Fruit fly (Drosophila melanogaster) whole organism, embryonic: ENCODE data around the gene CG31924.
A peak's percentile ranks its signal among the peaks of the same experiment; 100 is the strongest.

Experiments used
- ATbp ChIP-seq: fragments of 200-800 bp; sonication (Bioruptor generic); optimal IDR thresholded peaks from 2 replicates; lab custom pipeline; 2017; ENCODE audit warnings: missing biosample characterization, mild to moderate bottlenecking, missing genetic modification characterization, missing genetic modification reagents
- Blimp-1 ChIP-seq: fragments of 200-800 bp; sonication (Bioruptor generic); optimal IDR thresholded peaks from 3 replicates; lab custom pipeline; 2018; ENCODE audit warnings: missing biosample characterization, missing genetic modification characterization, mild to moderate bottlenecking, moderate library complexity, missing genetic modification reagents
- CG11504 ChIP-seq: fragments of 200-800 bp; sonication (Bioruptor generic); optimal IDR thresholded peaks from 3 replicates; lab custom pipeline; 2019; ENCODE audit warnings: missing biosample characterization, mild to moderate bottlenecking, missing genetic modification characterization, moderate library complexity
- CG12155 ChIP-seq: fragments of 200-800 bp; sonication (Bioruptor generic); optimal IDR thresholded peaks from 3 replicates; lab custom pipeline; 2016; ENCODE audit warnings: missing biosample characterization, missing genetic modification characterization
- CG12942 ChIP-seq: fragments of 200-800 bp; sonication (Bioruptor generic); optimal IDR thresholded peaks from 3 replicates; lab custom pipeline; 2016; ENCODE audit warnings: missing biosample characterization, missing genetic modification characterization
- CG13296 ChIP-seq: fragments of 200-800 bp; sonication (Bioruptor generic); optimal IDR thresholded peaks from 3 replicates; lab custom pipeline; 2018; ENCODE audit warnings: missing biosample characterization, mild to moderate bottlenecking, missing genetic modification characterization
- CG13775 ChIP-seq: fragments of 200-800 bp; sonication (Bioruptor generic); optimal IDR thresholded peaks from 3 replicates; lab custom pipeline; 2017; ENCODE audit warnings: missing biosample characterization, mild to moderate bottlenecking, missing genetic modification characterization
- CG1602 ChIP-seq: fragments of 200-800 bp; sonication (Bioruptor generic); optimal IDR thresholded peaks from 3 replicates; lab custom pipeline; 2016; ENCODE audit warnings: missing biosample characterization, missing genetic modification characterization
- CG17328 ChIP-seq: fragments of 200-800 bp; sonication (Bioruptor generic); IDR thresholded peaks from 2 replicates; pipeline ENCODE4 v1.3.6; 2022; ENCODE audit warnings: missing biosample characterization, missing genetic modification characterization
- CG17361 ChIP-seq: fragments of 200-800 bp; sonication (Bioruptor generic); IDR thresholded peaks from 3 replicates; pipeline ENCODE4 v1.3.6; 2022; ENCODE audit warnings: missing biosample characterization, missing genetic modification characterization
- CG17385 ChIP-seq: fragments of 200-800 bp; sonication (Bioruptor generic); optimal IDR thresholded peaks from 3 replicates; lab custom pipeline; 2018; ENCODE audit warnings: missing biosample characterization, mild to moderate bottlenecking, missing genetic modification characterization
- CG2678 ChIP-seq: fragments of 200-800 bp; sonication (Bioruptor generic); optimal IDR thresholded peaks from 3 replicates; lab custom pipeline; 2019; ENCODE audit warnings: missing biosample characterization, mild to moderate bottlenecking, missing genetic modification characterization, moderate library complexity
- CG30403 ChIP-seq: fragments of 200-800 bp; sonication (Bioruptor generic); optimal IDR thresholded peaks from 3 replicates; lab custom pipeline; 2016; ENCODE audit warnings: missing biosample characterization, missing genetic modification characterization
- CG3065 ChIP-seq: fragments of 200-800 bp; sonication (Bioruptor generic); optimal IDR thresholded peaks from 2 replicates; lab custom pipeline; 2016; ENCODE audit warnings: missing biosample characterization, missing genetic modification characterization
- CG32767 ChIP-seq: fragments of 200-800 bp; sonication (Bioruptor generic); IDR thresholded peaks from 2 replicates; pipeline ENCODE4 v1.3.6; 2022; ENCODE audit warnings: missing biosample characterization, missing genetic modification characterization
- CG3726 ChIP-seq: fragments of 200-800 bp; sonication (Bioruptor generic); IDR thresholded peaks from 3 replicates; pipeline ENCODE4, ENCODE4 v1.3.6; 2022; ENCODE audit warnings: missing biosample characterization, missing genetic modification characterization
- CG4820 ChIP-seq: fragments of 200-800 bp; sonication (Bioruptor generic); optimal IDR thresholded peaks from 3 replicates; lab custom pipeline; 2016; ENCODE audit warnings: missing biosample characterization, missing genetic modification characterization
- CG5245 ChIP-seq: fragments of 200-800 bp; sonication (Bioruptor generic); optimal IDR thresholded peaks from 3 replicates; lab custom pipeline; 2016; ENCODE audit warnings: missing biosample characterization, missing genetic modification characterization
- CG5953 ChIP-seq: fragments of 200-800 bp; sonication (Bioruptor generic); IDR thresholded peaks from 2 replicates; pipeline ENCODE4 v1.3.6; 2022; ENCODE audit warnings: missing biosample characterization, missing genetic modification characterization
- CG9876 ChIP-seq: fragments of 200-800 bp; sonication (Bioruptor generic); optimal IDR thresholded peaks from 2 replicates; lab custom pipeline; 2016; ENCODE audit warnings: missing biosample characterization, missing genetic modification characterization
- CoRest ChIP-seq: fragments of 200-800 bp; sonication (Bioruptor generic); optimal IDR thresholded peaks from 3 replicates; lab custom pipeline; 2018; ENCODE audit warnings: missing biosample characterization, mild to moderate bottlenecking, missing genetic modification characterization, moderate library complexity
- Ets65A ChIP-seq: fragments of 200-800 bp; sonication (Bioruptor generic); peaks from one replicate; lab custom pipeline; 2016; ENCODE audit warnings: missing biosample characterization, missing genetic modification characterization
- H15 ChIP-seq: fragments of 200-800 bp; sonication (Bioruptor generic); IDR thresholded peaks from 3 replicates; pipeline ENCODE4 v1.3.6; 2022; ENCODE audit warnings: missing biosample characterization, missing genetic modification characterization
- Jarid2 ChIP-seq: fragments of 200-800 bp; sonication (Bioruptor generic); optimal IDR thresholded peaks from 3 replicates; lab custom pipeline; 2017; ENCODE audit warnings: mild to moderate bottlenecking, missing biosample characterization, missing genetic modification reagents, missing genetic modification characterization
- Mad ChIP-seq: fragments of 200-800 bp; sonication (Bioruptor generic); optimal IDR thresholded peaks from 2 replicates; lab custom pipeline; 2016; ENCODE audit warnings: missing biosample characterization, missing genetic modification characterization
- Med ChIP-seq: fragments of 200-800 bp; sonication (Bioruptor generic); peaks from one replicate; lab custom pipeline; 2016; ENCODE audit warnings: missing biosample characterization, missing genetic modification characterization, mild to moderate bottlenecking, inconsistent platforms, moderate library complexity
- Nf-YA ChIP-seq: fragments of 200-800 bp; sonication (Bioruptor generic); IDR thresholded peaks from 2 replicates; pipeline ENCODE4 v1.3.6; 2022; ENCODE audit warnings: missing biosample characterization, missing genetic modification characterization
- Nf-YB ChIP-seq: fragments of 200-800 bp; sonication (Bioruptor generic); optimal IDR thresholded peaks from 3 replicates; lab custom pipeline; 2019; ENCODE audit warnings: missing biosample characterization, mild to moderate bottlenecking, missing genetic modification characterization, moderate library complexity
- Poxn ChIP-seq: fragments of 200-800 bp; sonication (Bioruptor generic); IDR thresholded peaks from 2 replicates; pipeline ENCODE4 v1.3.6; 2022; ENCODE audit warnings: missing biosample characterization, missing genetic modification characterization
- Ptx1 ChIP-seq: fragments of 200-800 bp; sonication (Bioruptor generic); IDR thresholded peaks from 2 replicates; pipeline ENCODE4 v1.3.6; 2022; ENCODE audit warnings: missing biosample characterization, missing genetic modification characterization
- Sox102F ChIP-seq: fragments of 200-800 bp; sonication (Bioruptor generic); optimal IDR thresholded peaks from 2 replicates; lab custom pipeline; 2018; ENCODE audit warnings: missing biosample characterization, mild to moderate bottlenecking, missing genetic modification characterization, moderate library complexity
- Sry-δ ChIP-seq: fragments of 200-800 bp; sonication (Bioruptor generic); optimal IDR thresholded peaks from 2 replicates; lab custom pipeline; 2016; ENCODE audit warnings: missing biosample characterization, missing genetic modification characterization
- ab ChIP-seq: fragments of 200-800 bp; sonication (Bioruptor generic); optimal IDR thresholded peaks from 2 replicates; lab custom pipeline; 2016; ENCODE audit warnings: missing biosample characterization, missing genetic modification characterization
- bowl ChIP-seq: fragments of 200-800 bp; sonication (Bioruptor generic); IDR thresholded peaks from 2 replicates; pipeline ENCODE4 v1.3.6; 2022; ENCODE audit warnings: missing biosample characterization, missing genetic modification characterization
- bsh ChIP-seq, 2 experiments: fragments of 200-800 bp; sonication (Bioruptor generic); optimal IDR thresholded peaks; 2 replicates each; lab custom pipeline; 2017 to 2018; ENCODE audit warnings: mild to moderate bottlenecking in 2 of 2, missing biosample characterization in 2 of 2, missing genetic modification characterization in 2 of 2, moderate library complexity in 1 of 2
- caup ChIP-seq: fragments of 200-800 bp; sonication (Bioruptor generic); optimal IDR thresholded peaks from 3 replicates; lab custom pipeline; 2017; ENCODE audit warnings: missing biosample characterization, mild to moderate bottlenecking, missing genetic modification characterization, moderate library complexity; ENCODE audit not compliant: severe bottlenecking
- ems ChIP-seq: fragments of 200-800 bp; sonication (Bioruptor generic); optimal IDR thresholded peaks from 3 replicates; lab custom pipeline; 2016; ENCODE audit warnings: missing biosample characterization, missing genetic modification characterization
- exex ChIP-seq: fragments of 200-800 bp; sonication (Bioruptor generic); optimal IDR thresholded peaks from 4 replicates; lab custom pipeline; 2018; ENCODE audit warnings: missing biosample characterization, mild to moderate bottlenecking, missing genetic modification characterization, moderate library complexity
- grn ChIP-seq: fragments of 200-800 bp; sonication (Bioruptor generic); optimal IDR thresholded peaks from 3 replicates; lab custom pipeline; 2017; ENCODE audit warnings: missing biosample characterization, missing genetic modification characterization
- hb ChIP-seq: fragments of 200-800 bp; sonication (Bioruptor generic); IDR thresholded peaks from 3 replicates; pipeline ENCODE4 v1.3.6; 2022; ENCODE audit warnings: missing biosample characterization, missing genetic modification characterization; ENCODE audit not compliant: partially characterized antibody
- hkb ChIP-seq, 2 experiments: fragments of 200-800 bp in 1 of 2; fragments of >200 bp in 1 of 2; sonication (Bioruptor generic) in 1 of 2; IDR thresholded peaks in 1 of 2; optimal IDR thresholded peaks in 1 of 2; 2 replicates each; pipeline versions ENCODE4 v1.3.6 to Lab custom; 2017 to 2022; ENCODE audit warnings: missing biosample characterization in 1 of 2, missing genetic modification characterization in 1 of 2
- mam ChIP-seq: fragments of 200-800 bp; sonication (Bioruptor generic); optimal IDR thresholded peaks from 3 replicates; lab custom pipeline; 2016; ENCODE audit warnings: missing biosample characterization, missing genetic modification characterization
- nerfin-1 ChIP-seq: fragments of 200-800 bp; sonication (Bioruptor generic); optimal IDR thresholded peaks from 3 replicates; lab custom pipeline; 2019; ENCODE audit warnings: missing biosample characterization, mild to moderate bottlenecking, missing genetic modification characterization, moderate library complexity
- onecut ChIP-seq: fragments of 200-800 bp; sonication (Bioruptor generic); IDR thresholded peaks from 2 replicates; pipeline ENCODE4 v1.3.6; 2022; ENCODE audit warnings: missing biosample characterization, missing genetic modification characterization
- p53 ChIP-seq: fragments of 200-800 bp; sonication (Bioruptor generic); optimal IDR thresholded peaks from 2 replicates; lab custom pipeline; 2016; ENCODE audit warnings: missing biosample characterization, missing genetic modification characterization
- salm ChIP-seq: fragments of 200-800 bp; sonication (Bioruptor generic); optimal IDR thresholded peaks from 2 replicates; lab custom pipeline; 2018; ENCODE audit warnings: missing biosample characterization, mild to moderate bottlenecking, missing genetic modification characterization
- sisA ChIP-seq: fragments of 200-800 bp; sonication (Bioruptor generic); IDR thresholded peaks from 2 replicates; pipeline ENCODE4 v1.3.6; 2022; ENCODE audit warnings: missing biosample characterization, missing genetic modification characterization
- sug ChIP-seq: fragments of 200-800 bp; optimal IDR thresholded peaks from 2 replicates; lab custom pipeline; 2019; ENCODE audit warnings: missing biosample characterization, mild to moderate bottlenecking, missing genetic modification characterization, moderate library complexity
- zen2 ChIP-seq: fragments of 200-800 bp; sonication (Bioruptor generic); IDR thresholded peaks from 3 replicates; pipeline ENCODE4 v1.3.6; 2022; ENCODE audit warnings: missing biosample characterization, missing genetic modification characterization; ENCODE audit not compliant: partially characterized antibody

Gene CG31924

DNA sequence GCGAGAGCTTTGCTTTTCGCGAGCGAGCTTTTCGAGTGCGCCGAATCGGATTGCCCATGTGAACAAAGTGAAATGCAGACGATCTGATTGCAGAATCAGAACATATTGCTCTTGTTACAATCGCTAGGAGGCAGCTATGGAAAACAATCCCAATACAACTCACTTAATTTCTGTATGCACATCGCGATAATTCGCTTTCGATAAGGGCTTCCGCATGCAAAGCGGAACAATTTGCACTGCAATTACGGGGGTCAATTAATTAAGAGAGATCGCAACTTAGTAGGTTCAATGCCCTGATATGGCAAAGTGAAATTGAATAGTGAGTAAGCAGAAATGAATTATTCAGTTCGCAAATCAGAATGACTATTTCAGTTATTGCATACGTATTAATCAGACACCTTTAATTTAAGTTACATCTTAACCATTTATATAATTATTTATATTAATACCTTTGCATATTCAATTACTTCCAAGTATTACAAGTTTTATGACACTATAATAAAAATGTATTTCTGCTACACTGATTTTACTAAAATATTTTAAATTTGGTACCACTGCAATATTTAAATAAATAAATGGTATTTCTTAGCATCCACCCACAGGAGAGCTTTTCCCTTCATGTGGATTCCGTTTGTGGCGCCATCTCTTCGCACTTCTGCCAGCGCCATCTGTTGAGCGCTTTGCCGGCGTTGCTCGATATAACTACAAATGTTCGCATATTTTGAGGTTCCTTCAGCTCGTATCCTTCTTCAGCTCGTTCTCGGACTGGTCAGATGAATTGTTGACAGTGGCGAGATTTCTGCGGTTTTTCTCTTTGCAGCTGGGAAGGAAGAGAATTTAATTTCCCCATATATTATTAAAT, 7.3 kb upstream of the CG31924 start, which contains the start of gene NLaz (continued):
- peak; percentile 62 for TF ChIP-seq CG17328 (GFP tag; lab: Robert Waterston, UW)
- TF ChIP-seq Mad (GFP tag; lab: Kevin White, UChicago) = peak; percentile 60
- no peak for TF ChIP-seq CG17361 (GFP tag; lab: Robert Waterston, UW)
- no peak for TF ChIP-seq grn (GFP tag; lab: Kevin White, UChicago)
- TF ChIP-seq onecut = peak; percentile 85
- TF ChIP-seq ab (GFP tag; lab: Kevin White, UChicago) = no peak
- TF ChIP-seq hb (GFP tag; lab: Robert Waterston, UW) = no peak
- TF ChIP-seq CG30403 = peak; percentile 50
- no peak for TF ChIP-seq CG2678
- no peak for TF ChIP-seq nerfin-1 (tag; lab: Kevin White, UChicago)
- TF ChIP-seq CG11504 = peak; percentile 63
- peak; percentile 35; the same call in 1 of the 2 replicates for TF ChIP-seq sisA (GFP tag; lab: Robert Waterston, UW)
- TF ChIP-seq Sry-δ (GFP tag; lab: Kevin White, UChicago) = no peak
- TF ChIP-seq bsh (GFP tag; optimal IDR thresholded peaks at IDR 0.05; lab: Kevin White, UChicago) = no peak
- TF ChIP-seq CG3726 = no peak
- TF ChIP-seq CG17385 (GFP tag; lab: Kevin White, UChicago) = no peak
- peak; percentile 50 for TF ChIP-seq CG4820 (GFP tag; lab: Kevin White, UChicago)
- TF ChIP-seq Ets65A (GFP tag; lab: Kevin White, UChicago) = peak; percentile 95
- no peak for TF ChIP-seq CG32767 (GFP tag; lab: Robert Waterston, UW)
- TF ChIP-seq sug (tag; lab: Kevin White, UChicago) = no peak
- no peak for TF ChIP-seq Poxn (GFP tag; lab: Robert Waterston, UW)
- no peak for TF ChIP-seq mam (GFP tag; lab: Kevin White, UChicago)
- no peak for TF ChIP-seq CG3065
- no peak for TF ChIP-seq H15 (GFP tag; lab: Robert Waterston, UW)
- peak; percentile 4 for TF ChIP-seq CG12155 (GFP tag; lab: Kevin White, UChicago)
- peak; percentile 77 for TF ChIP-seq Ptx1 (GFP tag; lab: Robert Waterston, UW)
- TF ChIP-seq CG9876 (GFP tag; lab: Kevin White, UChicago) = no peak
- 0 out of 2 replicates have a peak, but pooled peaks have one; percentile 16 for TF ChIP-seq CG5953 (GFP tag; lab: Robert Waterston, UW)
- no peak for TF ChIP-seq Nf-YB (GFP tag; lab: Kevin White, UChicago)
- TF ChIP-seq CG13296 (GFP tag; lab: Kevin White, UChicago) = no peak
- TF ChIP-seq ems (GFP tag; lab: Kevin White, UChicago) = peak; percentile 0
- TF ChIP-seq caup (GFP tag; lab: Kevin White, UChicago) = peak; percentile 29
- TF ChIP-seq CG12942 (GFP tag; lab: Kevin White, UChicago) = no peak
- TF ChIP-seq Sox102F (GFP tag; lab: Kevin White, UChicago) = peak; percentile 45
- TF ChIP-seq p53 (GFP tag; lab: Kevin White, UChicago) = no peak
- TF ChIP-seq Jarid2 (GFP tag; lab: Kevin White, UChicago) = no peak
- no peak for TF ChIP-seq ATbp (GFP tag; lab: Kevin White, UChicago)
- no peak for TF ChIP-seq exex (tag; lab: Kevin White, UChicago)
- TF ChIP-seq Nf-YA (GFP tag; lab: Robert Waterston, UW) = 0 out of 2 replicates have a peak, but pooled peaks have one; percentile 21
- no peak for TF ChIP-seq CG1602
- TF ChIP-seq Med (GFP tag; lab: Kevin White, UChicago) = peak; percentile 94
- no peak for TF ChIP-seq zen2
- TF ChIP-seq CoRest (tag; lab: Kevin White, UChicago) = peak; percentile 19
- peak; percentile 78 for TF ChIP-seq CG5245 (GFP tag; lab: Kevin White, UChicago)
- no peak for TF ChIP-seq Blimp-1 (GFP tag; lab: Kevin White, UChicago)
- no peak for TF ChIP-seq hkb (optimal IDR thresholded peaks at IDR 0.05; lab: Kevin White, UChicago)
- no peak for TF ChIP-seq hkb (GFP tag; IDR thresholded peaks at IDR 0.05; lab: Robert Waterston, UW)
- no peak for TF ChIP-seq CG13775
- TF ChIP-seq bowl (GFP tag; lab: Robert Waterston, UW) = no peak
- TF ChIP-seq salm (tag; lab: Kevin White, UChicago) = no peak
